Fruit fly (Drosophila melanogaster) whole organism, larva: ENCODE data around the gene CG13937.

Experiments
- noc ChIP-seq: fragments of 200-800 bp; sonication (Bioruptor generic); optimal IDR thresholded peaks from 3 replicates; lab custom pipeline; 2019; ENCODE audit warnings: missing biosample characterization, mild to moderate bottlenecking, missing genetic modification characterization, moderate library complexity

CG13937 gene

dm6 chr3L:1886125-1886544, 3.3 kb upstream of the CG13937 start:
- no peak for TF ChIP-seq noc (tag; lab: Kevin White, UChicago)

- TF ChIP-seq noc (tag; lab: Kevin White, UChicago): no peak
Observed at dm6 chr3L:1885436-1885835, 2.6 kb upstream of the CG13937 start, which contains the start of gene Tmhs. Gene Tmhs (plus strand): TSS chr3L:1885657.

DNA sequence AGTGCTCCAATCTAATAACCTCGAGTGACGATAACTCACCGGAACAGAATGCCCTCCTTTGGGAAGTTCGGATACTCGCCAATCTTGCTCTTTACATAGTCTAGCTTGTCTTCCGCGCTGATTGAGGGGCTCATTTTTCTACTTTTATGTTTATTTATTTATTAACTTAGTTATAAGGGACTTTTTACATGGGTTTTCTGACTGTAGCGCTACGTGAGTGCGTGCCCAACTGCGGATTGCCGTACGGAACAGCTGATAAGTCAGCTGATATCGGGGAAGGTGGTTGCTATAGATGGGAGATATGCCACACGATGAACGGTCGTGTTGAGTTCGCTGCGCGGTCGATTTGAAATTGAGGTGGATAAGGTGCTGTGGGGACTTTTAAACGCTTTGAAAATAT, 1.8 kb upstream of the CG13937 start, which contains the start of gene Aprt:
Gene Aprt, minus strand, starts transcription at position 368 of the 400 bp plus-strand sequence.
- peak; percentile 72 for TF ChIP-seq noc (tag; lab: Kevin White, UChicago)

DNA sequence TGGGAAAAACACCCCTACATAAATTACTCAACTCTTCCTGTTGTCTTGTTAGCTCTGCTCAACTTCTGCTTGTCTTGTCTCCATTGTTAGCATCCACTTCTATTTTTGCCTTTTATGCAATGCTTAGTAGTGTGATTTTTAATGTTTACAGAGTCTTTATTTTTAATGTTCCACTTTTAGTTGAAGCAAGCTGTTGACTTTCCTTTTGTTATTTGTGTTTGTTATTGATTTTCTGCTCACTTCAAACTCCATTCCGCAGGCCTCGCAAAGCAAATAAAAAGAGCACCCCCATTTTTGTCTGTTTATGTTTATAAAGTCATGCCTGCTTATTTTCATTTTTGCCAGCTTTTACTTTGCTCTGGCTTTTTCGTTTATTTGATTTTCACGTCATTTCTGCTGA, 922 bp downstream of the CG13937 start:
- peak; percentile 16 for TF ChIP-seq noc (tag; lab: Kevin White, UChicago)

DNA sequence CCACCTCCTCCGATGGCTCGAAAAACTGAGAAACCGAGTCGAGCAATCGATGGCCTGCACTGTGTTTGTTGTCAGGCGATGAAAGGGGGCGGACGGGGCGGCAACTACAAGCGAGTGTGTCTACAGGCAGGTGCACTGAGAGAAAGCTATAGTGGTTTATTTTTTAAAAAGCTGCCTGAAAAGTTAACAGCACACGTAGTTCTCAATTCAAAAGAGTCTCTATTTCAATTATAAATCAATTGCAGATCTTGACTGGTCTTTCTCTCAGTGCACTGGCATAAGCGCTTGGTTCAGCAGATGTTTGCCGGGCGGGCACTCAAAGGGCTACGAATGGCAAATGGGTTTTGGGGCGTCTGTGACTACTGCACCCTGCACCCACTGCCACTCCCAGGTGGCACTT, 2.1 kb downstream of the CG13937 start:
- no peak for TF ChIP-seq noc (tag; lab: Kevin White, UChicago)

dm6 chr3L:1876215-1876625, 6.6 kb downstream of the CG13937 start, which contains the start of gene dre4:
Gene dre4 (minus strand): TSS chr3L:1876312.
- TF ChIP-seq noc (tag; lab: Kevin White, UChicago): peak; percentile 21

DNA sequence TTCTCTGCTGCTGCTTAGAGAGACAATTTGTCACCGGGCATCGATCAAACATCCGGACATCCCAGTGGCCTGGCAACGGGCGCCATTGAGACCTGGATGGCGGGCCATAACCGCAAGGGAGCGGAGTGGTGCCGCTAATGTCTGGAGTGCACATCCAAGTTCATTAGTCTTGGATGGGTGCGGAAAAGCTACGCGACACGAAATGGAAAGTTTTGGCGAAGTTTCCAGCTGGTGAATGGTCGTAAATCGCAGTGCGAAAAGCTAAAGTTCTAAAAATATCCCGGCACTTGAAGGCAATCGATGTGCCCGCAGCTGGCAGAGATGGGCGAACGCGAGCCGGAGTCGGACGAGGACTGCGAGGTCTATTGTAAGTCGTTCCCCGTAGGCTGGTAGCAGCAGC, 13.1 kb downstream of the CG13937 start, which contains the start of gene CG13924:
Gene CG13924, plus strand, starts transcription at position 301 of the 400 bp plus-strand sequence.
- TF ChIP-seq noc (tag; lab: Kevin White, UChicago): no peak

DNA sequence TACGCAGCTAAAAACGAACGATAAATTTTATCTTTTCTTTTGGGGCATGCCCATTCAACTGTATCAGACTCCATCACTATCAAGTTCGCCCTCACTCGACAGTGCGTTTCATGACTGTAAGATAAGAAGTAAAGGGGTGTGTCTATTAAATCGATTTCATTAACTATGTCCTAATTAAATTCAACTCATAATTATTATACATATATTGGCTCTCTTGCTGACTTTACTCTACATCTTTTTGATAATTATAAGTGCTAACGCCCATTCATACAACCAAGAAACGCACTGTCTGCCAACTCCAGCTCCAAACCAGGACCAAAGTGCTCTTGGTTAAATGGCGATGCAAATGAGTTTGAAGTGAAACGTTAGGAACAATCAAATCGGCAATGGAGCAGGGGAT, 14.0 kb downstream of the CG13937 start:
- no peak for TF ChIP-seq noc (tag; lab: Kevin White, UChicago)

- TF ChIP-seq noc (tag; lab: Kevin White, UChicago): peak; percentile 7
Observed at dm6 chr3L:1866021-1866811, 16.6 kb downstream of the CG13937 start.

dm6 chr3L:1865121-1865727, 17.6 kb downstream of the CG13937 start, which contains the start of the genes HBS1 and CG12025:
Gene HBS1 (minus strand): TSS chr3L:1865240.
Gene CG12025 (plus strand): TSS chr3L:1865430.
- peak; percentile 21 for TF ChIP-seq noc (tag; lab: Kevin White, UChicago)

DNA sequence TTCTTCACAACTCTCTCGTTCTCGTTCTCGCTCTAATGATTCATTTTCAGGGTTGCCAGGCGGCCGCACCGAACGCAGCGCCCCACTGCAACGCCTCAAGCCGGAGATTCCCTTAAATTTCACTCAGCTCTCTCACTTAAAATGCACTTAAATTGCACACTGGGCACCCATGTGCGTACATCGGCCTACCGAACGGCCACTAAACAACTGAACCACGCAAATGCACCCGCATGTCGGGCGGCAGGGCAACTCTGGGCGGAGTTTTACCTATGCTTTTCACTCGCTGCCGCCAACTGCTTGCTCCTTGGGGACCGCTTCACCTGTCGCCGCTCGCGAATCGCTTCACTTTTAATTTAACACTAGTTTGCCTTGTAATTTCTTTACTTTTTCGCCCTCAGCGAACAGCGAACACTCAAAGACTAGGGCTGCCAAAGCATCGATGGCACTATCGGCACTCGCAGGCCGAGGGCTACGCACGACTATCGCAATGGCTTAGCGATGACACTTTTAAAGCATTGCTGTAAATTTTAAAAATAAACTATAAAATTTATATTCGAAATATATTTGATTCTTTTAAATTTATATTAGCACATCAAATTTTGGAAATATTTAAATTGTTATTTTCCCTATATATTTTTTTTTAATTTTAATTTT, 20.9 kb downstream of the CG13937 start, which contains the start of gene Rap1:
Gene Rap1, minus strand, starts transcription at position 446 of the 654 bp plus-strand sequence.
- peak; percentile 58 for TF ChIP-seq noc (tag; lab: Kevin White, UChicago)

- no peak for TF ChIP-seq noc (tag; lab: Kevin White, UChicago)
Observed at dm6 chr3L:1861400-1861793, 21.4 kb downstream of the CG13937 start.

DNA sequence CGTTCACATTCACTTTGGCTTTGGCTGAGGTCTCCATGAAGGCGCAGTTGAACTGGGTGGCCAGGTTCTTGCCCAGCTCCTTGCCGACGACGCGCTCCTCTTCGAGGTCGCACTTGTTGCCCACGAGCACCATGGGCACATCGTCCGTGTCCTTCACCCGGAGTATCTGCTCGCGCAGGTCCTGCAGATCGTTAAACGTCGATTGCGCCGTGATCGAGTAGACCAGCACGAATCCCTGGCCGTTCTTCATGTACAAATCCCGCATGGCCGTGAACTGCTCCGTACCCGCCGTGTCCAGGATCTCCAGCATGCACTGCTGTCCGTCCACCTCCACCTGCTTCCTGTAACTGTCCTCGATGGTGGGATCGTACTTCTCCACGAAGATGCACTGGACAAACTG, 22.1 kb downstream of the CG13937 start:
- TF ChIP-seq noc (tag; lab: Kevin White, UChicago): no peak

- no peak for TF ChIP-seq noc (tag; lab: Kevin White, UChicago)
Observed at dm6 chr3L:1859563-1859962, 23.3 kb downstream of the CG13937 start.

dm6 chr3L:1856467-1857350, 26.1 kb downstream of the CG13937 start, which contains the start of gene CG12024:
Gene CG12024 (plus strand): TSS chr3L:1857165.
- peak; percentile 50 for TF ChIP-seq noc (tag; lab: Kevin White, UChicago)
